Fruit fly (Drosophila melanogaster) whole organism, embryonic: ENCODE measurements around the gene Ns1.

Source experiments
- Atf6 ChIP-seq: fragments of 200-800 bp; sonication (Bioruptor generic); IDR thresholded peaks from 2 replicates; pipeline ENCODE4 v1.3.6; 2022; ENCODE audit warnings: missing biosample characterization, missing genetic modification characterization
- CG11247 ChIP-seq: fragments of 200-800 bp; sonication (Bioruptor generic); IDR thresholded peaks from 2 replicates; pipeline ENCODE4 v1.3.6; 2022; ENCODE audit warnings: missing biosample characterization, missing genetic modification characterization
- CG11456 ChIP-seq: fragments of 200-800 bp; sonication (Bioruptor generic); IDR thresholded peaks from 3 replicates; pipeline ENCODE4 v1.3.6; 2022; ENCODE audit warnings: missing biosample characterization, missing genetic modification characterization
- CG11695 ChIP-seq: fragments of 200-800 bp; sonication (Bioruptor generic); IDR thresholded peaks from 3 replicates; pipeline ENCODE4 v1.3.6; 2022; ENCODE audit warnings: missing biosample characterization, missing genetic modification characterization
- CG12236 ChIP-seq: fragments of 200-800 bp; sonication (Bioruptor generic); optimal IDR thresholded peaks from 2 replicates; lab custom pipeline; 2016; ENCODE audit warnings: missing biosample characterization, missing genetic modification characterization
- CG13424 ChIP-seq: fragments of 200-800 bp; sonication (Bioruptor generic); optimal IDR thresholded peaks from 2 replicates; lab custom pipeline; 2019; ENCODE audit warnings: missing biosample characterization, mild to moderate bottlenecking, missing genetic modification characterization, moderate library complexity
- CG14965 ChIP-seq: fragments of 200-800 bp; sonication (Bioruptor generic); optimal IDR thresholded peaks from 2 replicates; lab custom pipeline; 2016; ENCODE audit warnings: missing biosample characterization, missing genetic modification characterization, borderline replicate concordance
- CG1602 ChIP-seq: fragments of 200-800 bp; sonication (Bioruptor generic); optimal IDR thresholded peaks from 3 replicates; lab custom pipeline; 2016; ENCODE audit warnings: missing biosample characterization, missing genetic modification characterization
- CG1603 ChIP-seq: fragments of 200-800 bp; sonication (Bioruptor generic); optimal IDR thresholded peaks from 2 replicates; lab custom pipeline; 2019; ENCODE audit warnings: missing biosample characterization, mild to moderate bottlenecking, missing genetic modification characterization, moderate library complexity
- CG17568 ChIP-seq: fragments of 200-800 bp; sonication (Bioruptor generic); optimal IDR thresholded peaks from 2 replicates; lab custom pipeline; 2018; ENCODE audit warnings: missing biosample characterization, mild to moderate bottlenecking, missing genetic modification characterization, moderate library complexity
- CG1792 ChIP-seq: fragments of 200-800 bp; sonication (Bioruptor generic); optimal IDR thresholded peaks from 2 replicates; lab custom pipeline; 2016; ENCODE audit warnings: missing biosample characterization, missing genetic modification characterization
- CG2889 ChIP-seq: fragments of 200-800 bp; sonication (Bioruptor generic); IDR thresholded peaks from 3 replicates; pipeline ENCODE4 v1.3.6; 2022; ENCODE audit warnings: missing biosample characterization, missing genetic modification characterization
- CG32532 ChIP-seq: fragments of 200-800 bp; sonication (Bioruptor generic); IDR thresholded peaks from 2 replicates; pipeline ENCODE4 v1.3.6; 2022; ENCODE audit warnings: missing biosample characterization, missing genetic modification characterization
- CG33557 ChIP-seq: fragments of 200-800 bp; sonication (Bioruptor generic); optimal IDR thresholded peaks from 2 replicates; lab custom pipeline; 2019; ENCODE audit warnings: missing biosample characterization, mild to moderate bottlenecking, missing genetic modification characterization, moderate library complexity
- CG5180 ChIP-seq: fragments of 200-800 bp; sonication (Bioruptor generic); optimal IDR thresholded peaks from 3 replicates; lab custom pipeline; 2017; ENCODE audit warnings: missing biosample characterization, missing genetic modification characterization, mild to moderate bottlenecking, moderate library complexity, missing genetic modification reagents
- CG5953 ChIP-seq: fragments of 200-800 bp; sonication (Bioruptor generic); IDR thresholded peaks from 2 replicates; pipeline ENCODE4 v1.3.6; 2022; ENCODE audit warnings: missing biosample characterization, missing genetic modification characterization
- CG9437 ChIP-seq: fragments of 200-800 bp; sonication (Bioruptor generic); optimal IDR thresholded peaks from 2 replicates; lab custom pipeline; 2018; ENCODE audit warnings: missing biosample characterization, mild to moderate bottlenecking, missing genetic modification characterization
- CoRest ChIP-seq: fragments of 200-800 bp; sonication (Bioruptor generic); optimal IDR thresholded peaks from 3 replicates; lab custom pipeline; 2018; ENCODE audit warnings: missing biosample characterization, mild to moderate bottlenecking, missing genetic modification characterization, moderate library complexity
- Doc3 ChIP-seq: fragments of 200-800 bp; sonication (Bioruptor generic); IDR thresholded peaks from 3 replicates; pipeline ENCODE4 v1.3.6; 2022; ENCODE audit warnings: missing biosample characterization, missing genetic modification characterization; ENCODE audit not compliant: partially characterized antibody
- Hr39 ChIP-seq: fragments of >200 bp; optimal IDR thresholded peaks from 2 replicates; lab custom pipeline; 2017
- Hr78 ChIP-seq, 2 experiments: fragments of 200-800 bp in 1 of 2; fragments of >200 bp in 1 of 2; sonication (Bioruptor generic) in 1 of 2; optimal IDR thresholded peaks; 2 replicates each; lab custom pipeline; 2017 to 2019; ENCODE audit warnings: missing biosample characterization in 2 of 2, missing genetic modification characterization in 2 of 2, mild to moderate bottlenecking in 1 of 2, moderate library complexity in 1 of 2
- Myb ChIP-seq: fragments of 200-800 bp; sonication (Bioruptor generic); optimal IDR thresholded peaks from 2 replicates; lab custom pipeline; 2016; ENCODE audit warnings: missing biosample characterization, missing genetic modification characterization
- NfI ChIP-seq: fragments of 200-800 bp; sonication (Bioruptor generic); optimal IDR thresholded peaks from 3 replicates; lab custom pipeline; 2018; ENCODE audit warnings: missing biosample characterization, mild to moderate bottlenecking, missing genetic modification characterization, moderate library complexity
- Opbp ChIP-seq: fragments of 200-800 bp; sonication (Bioruptor generic); IDR thresholded peaks from 3 replicates; pipeline ENCODE4 v1.3.6; 2022; ENCODE audit warnings: missing biosample characterization, missing genetic modification characterization; ENCODE audit not compliant: partially characterized antibody
- Pdp1 ChIP-seq, 2 experiments: fragments of 200-800 bp; sonication (Bioruptor generic); optimal IDR thresholded peaks; 3 replicates each; lab custom pipeline; 2016; ENCODE audit warnings: missing biosample characterization in 2 of 2, missing genetic modification characterization in 2 of 2, mild to moderate bottlenecking in 1 of 2, moderate library complexity in 1 of 2
- Poxn ChIP-seq: fragments of 200-800 bp; sonication (Bioruptor generic); IDR thresholded peaks from 2 replicates; pipeline ENCODE4 v1.3.6; 2022; ENCODE audit warnings: missing biosample characterization, missing genetic modification characterization
- Rfx ChIP-seq: fragments of 200-800 bp; sonication (Bioruptor generic); IDR thresholded peaks from 2 replicates; pipeline ENCODE4 v1.3.6; 2022; ENCODE audit warnings: missing biosample characterization, missing genetic modification characterization
- Sin3A ChIP-seq: fragments of >200 bp; optimal IDR thresholded peaks from 2 replicates; lab custom pipeline; 2018
- Sry-δ ChIP-seq: fragments of 200-800 bp; sonication (Bioruptor generic); optimal IDR thresholded peaks from 2 replicates; lab custom pipeline; 2016; ENCODE audit warnings: missing biosample characterization, missing genetic modification characterization
- Tbp ChIP-seq: fragments of >200 bp; optimal IDR thresholded peaks from 2 replicates; lab custom pipeline; 2018; ENCODE audit warnings: missing biosample characterization, missing genetic modification characterization
- Vsx1 ChIP-seq: fragments of 200-800 bp; sonication (Bioruptor generic); optimal IDR thresholded peaks from 2 replicates; lab custom pipeline; 2017; ENCODE audit warnings: missing biosample characterization, mild to moderate bottlenecking, missing genetic modification characterization, missing genetic modification reagents
- ash1 ChIP-seq: fragments of 200-800 bp; sonication (Bioruptor generic); optimal IDR thresholded peaks from 2 replicates; lab custom pipeline; 2018; ENCODE audit warnings: missing biosample characterization, mild to moderate bottlenecking, missing genetic modification characterization
- bigmax ChIP-seq: fragments of 200-800 bp; sonication (Bioruptor generic); optimal IDR thresholded peaks from 2 replicates; lab custom pipeline; 2018; ENCODE audit warnings: missing biosample characterization, mild to moderate bottlenecking, missing genetic modification characterization
- bsh ChIP-seq, 2 experiments: fragments of 200-800 bp; sonication (Bioruptor generic); optimal IDR thresholded peaks; 2 replicates each; lab custom pipeline; 2017 to 2018; ENCODE audit warnings: mild to moderate bottlenecking in 2 of 2, missing biosample characterization in 2 of 2, missing genetic modification characterization in 2 of 2, moderate library complexity in 1 of 2
- cato ChIP-seq: fragments of 200-800 bp; sonication (Bioruptor generic); optimal IDR thresholded peaks from 2 replicates; lab custom pipeline; 2016; ENCODE audit warnings: missing biosample characterization, missing genetic modification characterization, borderline replicate concordance
- dati ChIP-seq: fragments of 200-800 bp; sonication (Bioruptor generic); IDR thresholded peaks from 2 replicates; pipeline ENCODE4 v1.3.6; 2022; ENCODE audit warnings: missing biosample characterization, missing genetic modification characterization
- dimm ChIP-seq: fragments of 200-800 bp; sonication (Bioruptor generic); IDR thresholded peaks from 2 replicates; pipeline ENCODE4 v1.3.6; 2022; ENCODE audit warnings: missing biosample characterization, missing genetic modification characterization
- fd3F ChIP-seq: fragments of 200-800 bp; sonication (Bioruptor generic); optimal IDR thresholded peaks from 2 replicates; lab custom pipeline; 2018; ENCODE audit warnings: missing biosample characterization, mild to moderate bottlenecking, missing genetic modification characterization, moderate library complexity
- fu2 ChIP-seq: fragments of 200-800 bp; sonication (Bioruptor generic); optimal IDR thresholded peaks from 2 replicates; lab custom pipeline; 2016; ENCODE audit warnings: missing biosample characterization, missing genetic modification characterization
- ham ChIP-seq: fragments of 200-800 bp; sonication (Bioruptor generic); IDR thresholded peaks from 2 replicates; pipeline ENCODE4 v1.3.6; 2022; ENCODE audit warnings: missing biosample characterization, missing genetic modification characterization
- jigr1 ChIP-seq: fragments of 200-800 bp; sonication (Bioruptor generic); IDR thresholded peaks from 3 replicates; pipeline ENCODE4 v1.3.6; 2022; ENCODE audit warnings: missing biosample characterization, missing genetic modification characterization
- lov ChIP-seq, 2 experiments: fragments of 200-800 bp in 1 of 2; fragments of >200 bp in 1 of 2; sonication (Bioruptor generic) in 1 of 2; IDR thresholded peaks in 1 of 2; optimal IDR thresholded peaks in 1 of 2; 2 replicates in 1 of 2; 3 replicates in 1 of 2; pipeline versions ENCODE4 v1.3.6 to Lab custom; 2017 to 2022; ENCODE audit warnings: missing biosample characterization in 1 of 2, missing genetic modification characterization in 1 of 2
- pho ChIP-seq: fragments of 200-800 bp; sonication (Bioruptor generic); optimal IDR thresholded peaks from 2 replicates; lab custom pipeline; 2016; ENCODE audit warnings: missing biosample characterization, missing genetic modification characterization
- pros ChIP-seq: fragments of 200-800 bp; sonication (Bioruptor generic); optimal IDR thresholded peaks from 3 replicates; lab custom pipeline; 2019; ENCODE audit warnings: missing biosample characterization, mild to moderate bottlenecking, missing genetic modification characterization, moderate library complexity
- pum ChIP-seq: fragments of 200-800 bp; sonication (Bioruptor generic); optimal IDR thresholded peaks from 2 replicates; lab custom pipeline; 2016; ENCODE audit warnings: missing biosample characterization, missing genetic modification characterization
- sim ChIP-seq: fragments of 200-800 bp; sonication (Bioruptor generic); IDR thresholded peaks from 2 replicates; pipeline ENCODE4 v1.3.6; 2022; ENCODE audit warnings: missing biosample characterization, missing genetic modification characterization
- slp2 ChIP-seq: fragments of 200-800 bp; sonication (Bioruptor generic); optimal IDR thresholded peaks from 2 replicates; lab custom pipeline; 2016; ENCODE audit warnings: missing biosample characterization, missing genetic modification characterization
- sr ChIP-seq: fragments of 200-800 bp; sonication (Bioruptor generic); IDR thresholded peaks from 3 replicates; pipeline ENCODE4 v1.3.6; 2022; ENCODE audit warnings: missing biosample characterization, missing genetic modification characterization
- stc ChIP-seq: fragments of 200-800 bp; sonication (Bioruptor generic); IDR thresholded peaks from 2 replicates; pipeline ENCODE4 v1.3.6; 2022; ENCODE audit warnings: missing biosample characterization, missing genetic modification characterization
- trem ChIP-seq: fragments of 200-800 bp; optimal IDR thresholded peaks from 3 replicates; lab custom pipeline; 2019; ENCODE audit warnings: missing biosample characterization, mild to moderate bottlenecking, missing genetic modification characterization, moderate library complexity

The Ns1 gene

dm6 chr3R:17042838-17043569 is 29.5 kb downstream of the Ns1 start, which contains the start of the genes bdwf and Patr-1 (continued):
- TF ChIP-seq CG9437 (GFP tag; lab: Kevin White, UChicago) (peak; percentile 47), jigr1 (GFP tag; lab: Robert Waterston, UW) (no peak), CG5180 (GFP tag; lab: Kevin White, UChicago) (no peak), Hr39 (lab: Kevin White, UChicago) (no peak), CG11247 (GFP tag; lab: Robert Waterston, UW) (no peak), Myb (GFP tag; lab: Kevin White, UChicago) (no peak), CG33557 (no peak), pho (no peak), CoRest (tag; lab: Kevin White, UChicago) (peak; percentile 46), CG11456 (0 out of 3 replicates have a peak, but pooled peaks have one; percentile 36), Rfx (GFP tag; lab: Robert Waterston, UW) (no peak), fu2 (GFP tag; lab: Kevin White, UChicago) (no peak), CG17568 (GFP tag; lab: Kevin White, UChicago) (no peak), bigmax (GFP tag; lab: Kevin White, UChicago) (no peak), CG14965 (GFP tag; lab: Kevin White, UChicago) (no peak), pum (no peak), Sin3A (peak; percentile 49), NfI (GFP tag; lab: Kevin White, UChicago) (no peak), Sry-δ (GFP tag; lab: Kevin White, UChicago) (peak; percentile 85), sim (GFP tag; lab: Robert Waterston, UW) (no peak), Atf6 (no peak), dati (no peak), Hr78 (GFP tag; optimal IDR thresholded peaks at IDR 0.05; lab: Kevin White, UChicago) (no peak), ham (GFP tag; lab: Robert Waterston, UW) (no peak), CG1603 (tag; lab: Kevin White, UChicago) (peak; percentile 3), CG13424 (tag; lab: Kevin White, UChicago) (peak; percentile 41), trem (tag; lab: Kevin White, UChicago) (peak; percentile 65), CG12236 (GFP tag; lab: Kevin White, UChicago) (no peak), CG1792 (GFP tag; lab: Kevin White, UChicago) (no peak), sr (GFP tag; lab: Robert Waterston, UW) (no peak), Tbp (GFP tag; lab: Kevin White, UChicago) (no peak), Poxn (GFP tag; lab: Robert Waterston, UW) (no peak), CG11695 (GFP tag; lab: Robert Waterston, UW) (no peak), bsh (GFP tag; optimal IDR thresholded peaks at IDR 0.05; lab: Kevin White, UChicago) (no peak), ash1 (GFP tag; lab: Kevin White, UChicago) (no peak), Pdp1 (GFP tag; optimal IDR thresholded peaks at IDR 0.05; lab: Kevin White, UChicago) (peak in 1 of 2 experiments; percentile 17), CG5953 (GFP tag; lab: Robert Waterston, UW) (no peak), cato (no peak), pros (GFP tag; lab: Kevin White, UChicago) (no peak), CG2889 (no peak), Vsx1 (GFP tag; lab: Kevin White, UChicago) (no peak), Opbp (GFP tag; lab: Robert Waterston, UW) (peak; percentile 89), stc (0 out of 2 replicates have a peak, but pooled peaks have one; percentile 6), fd3F (GFP tag; lab: Kevin White, UChicago) (no peak), Doc3 (GFP tag; lab: Robert Waterston, UW) (peak; percentile 85), slp2 (peak; percentile 10), CG32532 (GFP tag; lab: Robert Waterston, UW) (no peak), dimm (GFP tag; lab: Robert Waterston, UW) (no peak), lov (optimal IDR thresholded peaks at IDR 0.05; lab: Kevin White, UChicago) (no peak), lov (GFP tag; IDR thresholded peaks at IDR 0.05; lab: Robert Waterston, UW) (no peak), CG1602 (GFP tag; lab: Kevin White, UChicago) (no peak)
